Worm (Caenorhabditis elegans) whole organism, mixed stage, embryonic: ENCODE results near the gene C35A5.4.

Experiments
- blmp-1 ChIP-seq: fragments of 150-350 bp; optimal IDR thresholded peaks from 2 replicates; lab custom pipeline; 2014; ENCODE audit warnings: missing biosample characterization, missing genetic modification characterization
- ces-1 ChIP-seq: fragments of 150-350 bp; optimal IDR thresholded peaks from 2 replicates; lab custom pipeline; 2014; ENCODE audit warnings: missing biosample characterization, missing genetic modification reagents, missing genetic modification characterization
- cnd-1 ChIP-seq: fragments of 200-800 bp; sonication (Bioruptor generic); optimal IDR thresholded peaks from 2 replicates; lab custom pipeline; 2018; ENCODE audit warnings: mild to moderate bottlenecking, missing genetic modification characterization, missing compliant biosample characterization
- elt-1 ChIP-seq: sonication (generic microtip); optimal IDR thresholded peaks from 2 replicates; lab custom pipeline; 2017; ENCODE audit warnings: missing genetic modification characterization, mild to moderate bottlenecking, missing compliant biosample characterization, antibody characterized with exemption, moderate library complexity, borderline replicate concordance; ENCODE audit not compliant: insufficient read depth
- elt-3 ChIP-seq: fragments of 150-350 bp; optimal IDR thresholded peaks from 2 replicates; lab custom pipeline; 2014; ENCODE audit warnings: missing biosample characterization, missing genetic modification characterization
- lin-13 ChIP-seq: fragments of 150-350 bp; optimal IDR thresholded peaks from 2 replicates; lab custom pipeline; 2014; ENCODE audit warnings: missing biosample characterization, missing genetic modification characterization
- lsy-2 ChIP-seq: fragments of 150-350 bp; optimal IDR thresholded peaks from 2 replicates; lab custom pipeline; 2014; ENCODE audit warnings: missing biosample characterization, missing genetic modification characterization
- mab-5 ChIP-seq: fragments of 150-350 bp; optimal IDR thresholded peaks from 2 replicates; lab custom pipeline; 2014; ENCODE audit warnings: missing biosample characterization, missing genetic modification characterization
- nhr-12 ChIP-seq: fragments of 150-350 bp; optimal IDR thresholded peaks from 2 replicates; lab custom pipeline; 2014; ENCODE audit warnings: missing biosample characterization, missing genetic modification characterization
- nhr-28 ChIP-seq: fragments of 150-350 bp; optimal IDR thresholded peaks from 2 replicates; lab custom pipeline; 2014; ENCODE audit warnings: missing biosample characterization, missing genetic modification characterization
- nhr-76 ChIP-seq: sonication (generic microtip); optimal IDR thresholded peaks from 2 replicates; lab custom pipeline; 2017; ENCODE audit warnings: missing biosample characterization, missing genetic modification characterization
- snpc-4 ChIP-seq: fragments of 150-350 bp; optimal IDR thresholded peaks from 2 replicates; lab custom pipeline; 2014; ENCODE audit warnings: missing biosample characterization, missing genetic modification characterization
- unc-39 ChIP-seq: fragments of 150-350 bp; optimal IDR thresholded peaks from 2 replicates; lab custom pipeline; 2014; ENCODE audit warnings: missing biosample characterization, missing genetic modification characterization

ce11 chrV:10491443-10491842 is 5.4 kb upstream of the C35A5.4 start, which contains the start of gene aqp-5:
- TF ChIP-seq lsy-2 (tag; lab: Kevin White, UChicago) (no peak), mab-5 (no peak), ces-1 (no peak), unc-39 (tag; lab: Kevin White, UChicago) (no peak), blmp-1 (no peak), snpc-4 (tag; lab: Kevin White, UChicago) (no peak), elt-3 (tag; lab: Kevin White, UChicago) (no peak), nhr-12 (tag; lab: Kevin White, UChicago) (no peak), lin-13 (tag; lab: Kevin White, UChicago) (no peak), nhr-28 (tag; lab: Kevin White, UChicago) (no peak), cnd-1 (tag; lab: Kevin White, UChicago) (no peak), nhr-76 (tag; lab: Kevin White, UChicago) (no peak), elt-1 (tag; lab: Kevin White, UChicago) (no peak)
